Fruit fly (Drosophila melanogaster) whole organism, embryonic: ENCODE measurements around the gene Amun.
A peak's percentile ranks its signal among the peaks of the same experiment; 100 is the strongest.

Experiments
- B-H2 ChIP-seq: fragments of 200-800 bp; sonication (Bioruptor generic); optimal IDR thresholded peaks from 2 replicates; lab custom pipeline; 2018; ENCODE audit warnings: missing biosample characterization, mild to moderate bottlenecking, missing genetic modification characterization
- Bdp1 ChIP-seq: fragments of 200-800 bp; sonication (Bioruptor generic); optimal IDR thresholded peaks from 3 replicates; lab custom pipeline; 2016; ENCODE audit warnings: missing biosample characterization, missing genetic modification characterization
- CG10274 ChIP-seq: fragments of 200-800 bp; sonication (Bioruptor generic); optimal IDR thresholded peaks from 3 replicates; lab custom pipeline; 2017; ENCODE audit warnings: missing biosample characterization, mild to moderate bottlenecking, missing genetic modification characterization
- CG10565 ChIP-seq: fragments of 200-800 bp; sonication (Bioruptor generic); optimal IDR thresholded peaks from 3 replicates; lab custom pipeline; 2016; ENCODE audit warnings: missing biosample characterization, mild to moderate bottlenecking, missing genetic modification characterization
- CG11093 ChIP-seq: fragments of 200-800 bp; sonication (Bioruptor generic); IDR thresholded peaks from 3 replicates; pipeline ENCODE4 v1.3.6; 2022; ENCODE audit warnings: missing biosample characterization, missing genetic modification characterization
- CG13287 ChIP-seq: fragments of 200-800 bp; sonication (Bioruptor generic); IDR thresholded peaks from 2 replicates; pipeline ENCODE4 v1.3.6; 2022; ENCODE audit warnings: missing biosample characterization, missing genetic modification characterization; ENCODE audit not compliant: partially characterized antibody
- CG13894 ChIP-seq: fragments of 200-800 bp; sonication (Bioruptor generic); optimal IDR thresholded peaks from 3 replicates; lab custom pipeline; 2018; ENCODE audit warnings: missing biosample characterization, mild to moderate bottlenecking, missing genetic modification characterization, moderate library complexity
- CG15696 ChIP-seq: fragments of 200-800 bp; sonication (Bioruptor generic); optimal IDR thresholded peaks from 2 replicates; lab custom pipeline; 2019; ENCODE audit warnings: missing biosample characterization, mild to moderate bottlenecking, missing genetic modification characterization, moderate library complexity
- CG1647 ChIP-seq: fragments of 200-800 bp; sonication (Bioruptor generic); optimal IDR thresholded peaks from 3 replicates; lab custom pipeline; 2016; ENCODE audit warnings: missing biosample characterization, missing genetic modification characterization
- CG2202 ChIP-seq: fragments of 200-800 bp; sonication (Bioruptor generic); optimal IDR thresholded peaks from 2 replicates; lab custom pipeline; 2018; ENCODE audit warnings: missing biosample characterization, mild to moderate bottlenecking, missing genetic modification characterization
- CG33557 ChIP-seq: fragments of 200-800 bp; sonication (Bioruptor generic); optimal IDR thresholded peaks from 2 replicates; lab custom pipeline; 2019; ENCODE audit warnings: missing biosample characterization, mild to moderate bottlenecking, missing genetic modification characterization, moderate library complexity
- CG4730 ChIP-seq: fragments of 200-800 bp; sonication (Bioruptor generic); IDR thresholded peaks from 2 replicates; pipeline ENCODE4 v1.3.6; 2022; ENCODE audit warnings: missing biosample characterization, missing genetic modification characterization
- CG4820 ChIP-seq: fragments of 200-800 bp; sonication (Bioruptor generic); optimal IDR thresholded peaks from 3 replicates; lab custom pipeline; 2016; ENCODE audit warnings: missing biosample characterization, missing genetic modification characterization
- CG6765 ChIP-seq: fragments of 200-800 bp; sonication (Bioruptor generic); optimal IDR thresholded peaks from 3 replicates; lab custom pipeline; 2017; ENCODE audit warnings: missing biosample characterization, mild to moderate bottlenecking, missing genetic modification characterization
- CG9876 ChIP-seq: fragments of 200-800 bp; sonication (Bioruptor generic); optimal IDR thresholded peaks from 2 replicates; lab custom pipeline; 2016; ENCODE audit warnings: missing biosample characterization, missing genetic modification characterization
- Chrac-16 ChIP-seq: fragments of 200-800 bp; sonication (Bioruptor generic); optimal IDR thresholded peaks from 3 replicates; lab custom pipeline; 2016; ENCODE audit warnings: missing biosample characterization, missing genetic modification characterization
- Dip2 ChIP-seq: fragments of 200-800 bp; sonication (Bioruptor generic); IDR thresholded peaks from 2 replicates; pipeline ENCODE4 v1.3.6; 2022; ENCODE audit warnings: missing biosample characterization, missing genetic modification characterization
- Dref ChIP-seq: fragments of 200-800 bp; sonication (Bioruptor generic); IDR thresholded peaks from 2 replicates; pipeline ENCODE4 v1.3.6; 2022; ENCODE audit warnings: missing biosample characterization, missing genetic modification characterization
- Hr51 ChIP-seq, 2 experiments: fragments of 200-800 bp; sonication (Bioruptor generic); optimal IDR thresholded peaks; 2 replicates in 1 of 2; 3 replicates in 1 of 2; lab custom pipeline; 2016 to 2018; ENCODE audit warnings: missing biosample characterization in 2 of 2, missing genetic modification characterization in 2 of 2, mild to moderate bottlenecking in 1 of 2, moderate library complexity in 1 of 2
- MBD-R2 ChIP-seq: fragments of 200-800 bp; sonication (Bioruptor generic); IDR thresholded peaks from 2 replicates; pipeline ENCODE4 v1.3.6; 2022; ENCODE audit warnings: missing biosample characterization, missing genetic modification characterization
- MTF-1 ChIP-seq: fragments of 200-800 bp; sonication (Bioruptor generic); optimal IDR thresholded peaks from 2 replicates; lab custom pipeline; 2018; ENCODE audit warnings: missing biosample characterization, mild to moderate bottlenecking, missing genetic modification characterization, borderline replicate concordance
- Max ChIP-seq: fragments of 200-800 bp; sonication (Bioruptor generic); optimal IDR thresholded peaks from 2 replicates; lab custom pipeline; 2016; ENCODE audit warnings: missing biosample characterization, mild to moderate bottlenecking, missing genetic modification characterization
- Oaz ChIP-seq: fragments of 200-800 bp; sonication (Bioruptor generic); IDR thresholded peaks from 2 replicates; pipeline ENCODE4 v1.3.6; 2022; ENCODE audit warnings: missing biosample characterization, missing genetic modification characterization
- Six4 ChIP-seq: fragments of 200-800 bp; sonication (Bioruptor generic); optimal IDR thresholded peaks from 2 replicates; lab custom pipeline; 2016; ENCODE audit warnings: missing biosample characterization, missing genetic modification characterization
- Sox102F ChIP-seq: fragments of 200-800 bp; sonication (Bioruptor generic); optimal IDR thresholded peaks from 2 replicates; lab custom pipeline; 2018; ENCODE audit warnings: missing biosample characterization, mild to moderate bottlenecking, missing genetic modification characterization, moderate library complexity
- Stat92E ChIP-seq, 3 experiments: fragments of >200 bp in 2 of 3; fragments of 200-800 bp in 1 of 3; sonication (Bioruptor generic) in 1 of 3; optimal IDR thresholded peaks; 2 replicates each; lab custom pipeline; 2017 to 2019; ENCODE audit warnings: missing biosample characterization in 3 of 3, missing genetic modification characterization in 3 of 3, mild to moderate bottlenecking in 1 of 3, moderate library complexity in 1 of 3
- ac ChIP-seq: fragments of 200-800 bp; sonication (Bioruptor generic); optimal IDR thresholded peaks from 3 replicates; lab custom pipeline; 2017; ENCODE audit warnings: missing biosample characterization, mild to moderate bottlenecking, missing genetic modification characterization
- chinmo ChIP-seq: fragments of 200-800 bp; sonication (Bioruptor generic); IDR thresholded peaks from 4 replicates; pipeline ENCODE4 v1.3.6; 2022; ENCODE audit warnings: missing biosample characterization, missing genetic modification characterization; ENCODE audit not compliant: partially characterized antibody
- ci ChIP-seq: fragments of 200-800 bp; sonication (Bioruptor generic); IDR thresholded peaks from 3 replicates; pipeline ENCODE4 v1.3.6; 2022; ENCODE audit warnings: missing biosample characterization, missing genetic modification characterization
- dati ChIP-seq: fragments of 200-800 bp; sonication (Bioruptor generic); IDR thresholded peaks from 2 replicates; pipeline ENCODE4 v1.3.6; 2022; ENCODE audit warnings: missing biosample characterization, missing genetic modification characterization
- ems ChIP-seq: fragments of 200-800 bp; sonication (Bioruptor generic); optimal IDR thresholded peaks from 3 replicates; lab custom pipeline; 2016; ENCODE audit warnings: missing biosample characterization, missing genetic modification characterization
- eve ChIP-seq, 2 experiments: fragments of >200 bp; optimal IDR thresholded peaks; 2 replicates each; lab custom pipeline; 2017; ENCODE audit warnings: missing biosample characterization in 2 of 2, missing genetic modification characterization in 2 of 2
- fd96Cb ChIP-seq: fragments of 200-800 bp; sonication (Bioruptor generic); optimal IDR thresholded peaks from 2 replicates; lab custom pipeline; 2018; ENCODE audit warnings: missing biosample characterization, mild to moderate bottlenecking, missing genetic modification characterization, moderate library complexity
- gcm ChIP-seq: fragments of 200-800 bp; sonication (Bioruptor generic); optimal IDR thresholded peaks from 2 replicates; lab custom pipeline; 2019; ENCODE audit warnings: missing biosample characterization, mild to moderate bottlenecking, missing genetic modification characterization, moderate library complexity
- gfzf ChIP-seq: fragments of 200-800 bp; sonication (Bioruptor generic); optimal IDR thresholded peaks from 2 replicates; lab custom pipeline; 2016; ENCODE audit warnings: missing biosample characterization, mild to moderate bottlenecking, missing genetic modification characterization, moderate library complexity
- jigr1 ChIP-seq: fragments of 200-800 bp; sonication (Bioruptor generic); IDR thresholded peaks from 3 replicates; pipeline ENCODE4 v1.3.6; 2022; ENCODE audit warnings: missing biosample characterization, missing genetic modification characterization
- mld ChIP-seq: fragments of 200-800 bp; sonication (Bioruptor generic); IDR thresholded peaks from 3 replicates; pipeline ENCODE4 v1.3.6; 2022; ENCODE audit warnings: missing biosample characterization, missing genetic modification characterization; ENCODE audit not compliant: partially characterized antibody
- nom ChIP-seq: fragments of 200-800 bp; sonication (Bioruptor generic); optimal IDR thresholded peaks from 2 replicates; lab custom pipeline; 2017; ENCODE audit warnings: missing biosample characterization, missing genetic modification characterization, mild to moderate bottlenecking, moderate library complexity, missing genetic modification reagents
- org-1 ChIP-seq: fragments of 200-800 bp; sonication (Bioruptor generic); optimal IDR thresholded peaks from 2 replicates; lab custom pipeline; 2017; ENCODE audit warnings: missing biosample characterization, missing genetic modification characterization
- phol ChIP-seq: fragments of 200-800 bp; sonication (Bioruptor generic); optimal IDR thresholded peaks from 3 replicates; lab custom pipeline; 2018; ENCODE audit warnings: missing biosample characterization, mild to moderate bottlenecking, missing genetic modification characterization, moderate library complexity
- pita ChIP-seq: fragments of 200-800 bp; sonication (Bioruptor generic); optimal IDR thresholded peaks from 2 replicates; lab custom pipeline; 2017; ENCODE audit warnings: missing biosample characterization, mild to moderate bottlenecking, missing genetic modification characterization
- pzg ChIP-seq: fragments of 200-800 bp; sonication (Bioruptor generic); optimal IDR thresholded peaks from 3 replicates; lab custom pipeline; 2018; ENCODE audit warnings: missing biosample characterization, mild to moderate bottlenecking, missing genetic modification characterization, moderate library complexity
- sc ChIP-seq, 3 experiments: fragments of >200 bp in 2 of 3; fragments of 200-800 bp in 1 of 3; sonication (Bioruptor generic) in 1 of 3; optimal IDR thresholded peaks; 2 replicates in 2 of 3; 3 replicates in 1 of 3; lab custom pipeline; 2017; ENCODE audit warnings: mild to moderate bottlenecking in 1 of 3, missing biosample characterization in 1 of 3, missing genetic modification characterization in 1 of 3, missing genetic modification reagents in 1 of 3
- slp2 ChIP-seq: fragments of 200-800 bp; sonication (Bioruptor generic); optimal IDR thresholded peaks from 2 replicates; lab custom pipeline; 2016; ENCODE audit warnings: missing biosample characterization, missing genetic modification characterization
- tap ChIP-seq: fragments of 200-800 bp; optimal IDR thresholded peaks from 3 replicates; lab custom pipeline; 2019; ENCODE audit warnings: missing biosample characterization, mild to moderate bottlenecking, missing genetic modification characterization, moderate library complexity
- vnd ChIP-seq: fragments of 200-800 bp; sonication (Bioruptor generic); IDR thresholded peaks from 3 replicates; pipeline ENCODE4 v1.3.6; 2022; ENCODE audit warnings: missing biosample characterization, missing genetic modification characterization; ENCODE audit not compliant: partially characterized antibody
- zf30C ChIP-seq: fragments of 200-800 bp; sonication (Bioruptor generic); optimal IDR thresholded peaks from 3 replicates; lab custom pipeline; 2018; ENCODE audit warnings: missing biosample characterization, mild to moderate bottlenecking, missing genetic modification characterization

Amun gene

DNA sequence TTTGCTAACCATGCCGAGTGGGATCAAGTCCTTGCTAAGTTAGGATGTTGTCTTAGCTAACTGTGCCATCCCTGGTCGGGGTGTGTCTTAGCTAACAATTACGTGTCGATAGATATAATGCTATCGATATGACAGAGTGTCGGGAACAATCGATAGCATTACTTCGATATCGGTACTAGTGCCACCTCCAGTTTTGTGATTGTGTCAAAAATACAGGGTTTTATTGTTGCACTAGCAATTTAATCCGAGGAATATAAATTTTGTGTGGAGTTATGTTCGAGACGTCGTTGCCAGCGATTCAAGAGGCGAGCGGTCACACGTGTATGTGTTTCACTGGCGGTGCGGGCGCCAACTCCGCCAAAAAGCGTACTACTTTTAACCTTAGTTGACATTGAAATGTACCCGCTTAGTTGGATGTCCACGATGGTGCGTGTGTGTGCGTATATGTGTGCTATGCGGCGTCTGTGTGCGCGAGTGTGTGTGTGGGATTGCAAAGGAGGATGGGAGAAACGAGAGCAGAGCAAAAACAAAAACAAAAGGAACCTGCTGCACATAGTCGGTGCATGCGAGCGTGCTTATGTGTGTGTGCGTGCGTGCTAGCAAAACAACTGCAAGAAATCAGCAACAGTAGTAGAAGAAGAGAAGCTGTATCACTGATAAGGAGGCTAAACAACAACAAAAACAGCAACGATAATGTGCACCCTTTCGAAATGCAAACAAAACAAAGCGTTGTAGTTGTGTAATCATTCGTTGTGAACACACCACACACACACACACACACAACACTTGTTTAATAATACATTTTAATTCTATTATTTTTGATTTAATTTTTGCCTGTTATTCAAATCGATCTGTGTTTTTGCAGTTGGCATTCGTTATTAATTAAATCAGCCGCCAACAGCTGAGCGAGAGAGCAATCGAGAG, 20.1 kb downstream of the Amun start, which contains the start of gene PhKgamma (continued):
- TF ChIP-seq ac: no peak
- peak; percentile 93 for TF ChIP-seq CG13287 (GFP tag; lab: Robert Waterston, UW)
- peak; percentile 98 for TF ChIP-seq Dref (GFP tag; lab: Robert Waterston, UW)
- TF ChIP-seq CG9876 (GFP tag; lab: Kevin White, UChicago): no peak
- TF ChIP-seq CG1647 (GFP tag; lab: Kevin White, UChicago): no peak
- TF ChIP-seq CG4730 (GFP tag; lab: Robert Waterston, UW): no peak
- TF ChIP-seq pzg (GFP tag; lab: Kevin White, UChicago): peak; percentile 99
- TF ChIP-seq pita (GFP tag; lab: Kevin White, UChicago): peak; percentile 98
- no peak for TF ChIP-seq Stat92E (GFP tag; optimal IDR thresholded peaks at IDR 0.05; lab: Kevin White, UChicago)
- no peak for TF ChIP-seq CG15696 (tag; lab: Kevin White, UChicago)
- no peak for TF ChIP-seq sc (optimal IDR thresholded peaks at IDR 0.05; lab: Kevin White, UChicago)
- no peak for TF ChIP-seq sc (GFP tag; optimal IDR thresholded peaks at IDR 0.05; lab: Kevin White, UChicago)
- TF ChIP-seq CG10565: no peak
- TF ChIP-seq Oaz (GFP tag; lab: Robert Waterston, UW): no peak
- TF ChIP-seq nom (GFP tag; lab: Kevin White, UChicago): peak; percentile 82
- no peak for TF ChIP-seq fd96Cb (tag; lab: Kevin White, UChicago)
- TF ChIP-seq B-H2 (GFP tag; lab: Kevin White, UChicago): peak; percentile 60
- no peak for TF ChIP-seq eve (GFP tag; optimal IDR thresholded peaks at IDR 0.05; lab: Kevin White, UChicago)
- no peak for TF ChIP-seq CG6765
- no peak for TF ChIP-seq jigr1 (GFP tag; lab: Robert Waterston, UW)
- no peak for TF ChIP-seq CG2202 (tag; lab: Kevin White, UChicago)
- TF ChIP-seq Sox102F (GFP tag; lab: Kevin White, UChicago): no peak
- no peak for TF ChIP-seq Max (GFP tag; lab: Kevin White, UChicago)
- TF ChIP-seq org-1: no peak
- TF ChIP-seq MTF-1 (GFP tag; lab: Kevin White, UChicago): no peak
- TF ChIP-seq Chrac-16: no peak
- peak; percentile 55 for TF ChIP-seq gcm
- no peak for TF ChIP-seq dati (GFP tag; lab: Robert Waterston, UW)
- no peak for TF ChIP-seq slp2 (GFP tag; lab: Kevin White, UChicago)
- TF ChIP-seq gfzf (GFP tag; lab: Kevin White, UChicago): peak; percentile 69
- no peak for TF ChIP-seq CG33557 (GFP tag; lab: Kevin White, UChicago)
- no peak for TF ChIP-seq ems (GFP tag; lab: Kevin White, UChicago)
- no peak for TF ChIP-seq CG11093
- TF ChIP-seq CG10274: no peak
- TF ChIP-seq Bdp1 (GFP tag; lab: Kevin White, UChicago): no peak
- TF ChIP-seq vnd (GFP tag; lab: Robert Waterston, UW): peak; percentile 78
- no peak; the same call in none of the 2 replicates for TF ChIP-seq MBD-R2 (GFP tag; lab: Robert Waterston, UW)
- TF ChIP-seq tap (tag; lab: Kevin White, UChicago): no peak
- no peak for TF ChIP-seq zf30C (GFP tag; lab: Kevin White, UChicago)
- TF ChIP-seq Dip2: no peak
- no peak for TF ChIP-seq CG4820 (GFP tag; lab: Kevin White, UChicago)
- TF ChIP-seq chinmo (GFP tag; lab: Robert Waterston, UW): peak; percentile 94
- TF ChIP-seq Six4: no peak
- TF ChIP-seq mld (GFP tag; lab: Robert Waterston, UW): peak; percentile 83
- TF ChIP-seq phol (tag; lab: Kevin White, UChicago): peak; percentile 63
- TF ChIP-seq CG13894 (tag; lab: Kevin White, UChicago): peak; percentile 81
- TF ChIP-seq ci (GFP tag; lab: Robert Waterston, UW): no peak
- peak in 1 of 2 experiments; percentile 22 for TF ChIP-seq Hr51 (GFP tag; optimal IDR thresholded peaks at IDR 0.05; lab: Kevin White, UChicago)
